Fruit fly (Drosophila melanogaster) whole organism, pupa: ENCODE measurements around the gene dpr9.

Experiments
- CG12605 ChIP-seq: fragments of 200-800 bp; sonication (Bioruptor generic); IDR thresholded peaks from 2 replicates; pipeline ENCODE4 v1.3.6; 2022; ENCODE audit warnings: missing biosample characterization, missing genetic modification characterization
- CG14655 ChIP-seq: fragments of 200-800 bp; sonication (Bioruptor generic); optimal IDR thresholded peaks from 3 replicates; lab custom pipeline; 2017; ENCODE audit warnings: mild to moderate bottlenecking, missing biosample characterization, missing genetic modification reagents, missing genetic modification characterization
- CG17806 ChIP-seq: fragments of 200-800 bp; sonication (Bioruptor generic); optimal IDR thresholded peaks from 2 replicates; lab custom pipeline; 2018; ENCODE audit warnings: missing biosample characterization, mild to moderate bottlenecking, missing genetic modification characterization, moderate library complexity
- CG32121 ChIP-seq: fragments of 200-800 bp; sonication (Bioruptor generic); IDR thresholded peaks from 2 replicates; pipeline ENCODE4 v1.3.6; 2022; ENCODE audit warnings: missing biosample characterization, missing genetic modification characterization
- CG4496 ChIP-seq: fragments of 200-800 bp; sonication (Bioruptor generic); IDR thresholded peaks from 3 replicates; pipeline ENCODE4 v1.3.6; 2022; ENCODE audit warnings: missing biosample characterization, missing genetic modification characterization
- CG8301 ChIP-seq: fragments of 200-800 bp; sonication (Bioruptor generic); optimal IDR thresholded peaks from 2 replicates; lab custom pipeline; 2018; ENCODE audit warnings: missing biosample characterization, mild to moderate bottlenecking, missing genetic modification characterization
- Ets98B ChIP-seq: fragments of 200-800 bp; sonication (Bioruptor generic); IDR thresholded peaks from 2 replicates; pipeline ENCODE4 v1.3.6; 2022; ENCODE audit warnings: missing biosample characterization, missing genetic modification characterization
- fd96Ca ChIP-seq: fragments of 200-800 bp; sonication (Bioruptor generic); IDR thresholded peaks from 3 replicates; pipeline ENCODE4 v1.3.6; 2022; ENCODE audit warnings: missing biosample characterization, missing genetic modification characterization
- gl ChIP-seq: fragments of 200-800 bp; sonication (Bioruptor generic); optimal IDR thresholded peaks from 2 replicates; lab custom pipeline; 2018; ENCODE audit warnings: missing biosample characterization, mild to moderate bottlenecking, missing genetic modification characterization

DNA sequence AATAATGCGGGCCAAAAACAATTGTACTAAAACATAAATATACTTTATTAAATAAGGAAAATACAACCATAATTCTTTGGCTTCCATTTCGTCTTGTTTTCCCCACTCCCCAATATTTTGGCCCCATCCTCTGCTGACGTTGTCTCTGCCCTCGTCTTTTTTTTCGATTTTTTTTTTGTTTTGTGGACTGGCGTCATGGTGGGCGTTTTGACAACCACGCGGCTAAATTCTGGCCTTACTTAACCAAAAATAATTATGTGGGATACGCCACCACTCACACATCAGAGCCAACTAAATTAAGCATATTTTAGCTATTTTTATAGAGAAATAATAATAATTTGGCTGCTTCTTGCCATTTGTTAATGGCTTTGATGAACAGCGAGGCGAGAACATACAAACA lies 47.6 kb upstream of the dpr9 start:
- TF ChIP-seq gl (no peak), CG4496 (GFP tag; lab: Robert Waterston, UW) (no peak), Ets98B (GFP tag; lab: Robert Waterston, UW) (no peak), CG14655 (GFP tag; lab: Kevin White, UChicago) (no peak), CG17806 (tag; lab: Kevin White, UChicago) (no peak), CG32121 (GFP tag; lab: Robert Waterston, UW) (no peak), CG8301 (no peak), CG12605 (GFP tag; lab: Robert Waterston, UW) (no peak), fd96Ca (GFP tag; lab: Robert Waterston, UW) (no peak)
